Worm (Caenorhabditis elegans): ENCODE results near the gene Y105C5B.25.

Y105C5B.25 gene

DNA sequence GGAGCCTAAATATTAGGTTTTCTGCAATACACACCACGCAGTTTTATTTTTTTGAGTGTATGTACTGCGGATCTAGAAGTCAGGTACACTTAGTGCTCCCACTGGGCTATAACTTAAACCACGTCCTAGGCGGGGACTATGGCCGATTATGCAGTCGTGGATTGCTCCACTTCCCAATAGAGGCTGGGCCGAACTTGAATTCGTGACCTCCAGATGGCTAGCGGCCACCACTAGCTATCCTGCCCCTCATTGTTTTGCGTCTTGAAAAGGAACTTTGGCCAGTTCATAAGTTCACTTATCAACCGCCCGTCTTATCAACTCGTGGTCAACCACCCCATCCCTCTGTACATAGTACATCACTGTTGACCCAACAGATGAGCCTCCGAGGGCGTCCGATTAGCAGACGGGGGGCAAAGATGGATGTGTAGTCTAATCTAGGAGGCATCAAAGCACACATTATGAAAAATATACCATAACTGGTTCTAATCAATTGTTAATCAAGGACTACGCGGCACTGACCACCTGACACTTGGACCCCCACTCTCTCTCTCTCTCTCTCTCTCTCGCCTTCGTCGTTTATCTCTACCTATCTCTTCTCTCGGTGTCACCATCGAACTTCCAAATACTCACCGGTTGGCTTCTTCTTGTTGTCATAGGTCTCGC lies 22.6 kb upstream of the Y105C5B.25 start (continued):
- TF ChIP-seq snpc-1.3 (tag; optimal IDR thresholded peaks at IDR 0.05; ENCODE audit: insufficient read depth) (no peak), nhr-90 (tag; optimal IDR thresholded peaks at IDR 0.05) (peak; percentile 23), rpc-1 (optimal IDR thresholded peaks at IDR 0.05) (no peak), rpc-1 (tag; optimal IDR thresholded peaks at IDR 0.05) (no peak), Y53F4B.3 (GFP tag; IDR thresholded peaks at IDR 0.05) (no peak), hmg-20 (GFP tag; IDR thresholded peaks at IDR 0.05) (no peak), nhr-80 (tag; optimal IDR thresholded peaks at IDR 0.05) (peak; percentile 30), F39B2.1 (GFP tag; IDR thresholded peaks at IDR 0.05) (no peak), lin-40 (tag; optimal IDR thresholded peaks at IDR 0.05) (no peak), ztf-28 (GFP tag; IDR thresholded peaks at IDR 0.05) (no peak), hmg-1.2 (GFP tag; IDR thresholded peaks at IDR 0.05) (0 out of 2 replicates have a peak, but pooled peaks have one; percentile 11), lin-35 (GFP tag; optimal IDR thresholded peaks at IDR 0.05) (no peak), cebp-1 (GFP tag; IDR thresholded peaks at IDR 0.05) (no peak), cebp-1 (tag; optimal IDR thresholded peaks at IDR 0.05) (peak; percentile 47), repo-1 (tag; optimal IDR thresholded peaks at IDR 0.05) (peak; percentile 20), snpc-1.1 (tag; optimal IDR thresholded peaks at IDR 0.05; ENCODE audit: insufficient read depth) (no peak)

DNA sequence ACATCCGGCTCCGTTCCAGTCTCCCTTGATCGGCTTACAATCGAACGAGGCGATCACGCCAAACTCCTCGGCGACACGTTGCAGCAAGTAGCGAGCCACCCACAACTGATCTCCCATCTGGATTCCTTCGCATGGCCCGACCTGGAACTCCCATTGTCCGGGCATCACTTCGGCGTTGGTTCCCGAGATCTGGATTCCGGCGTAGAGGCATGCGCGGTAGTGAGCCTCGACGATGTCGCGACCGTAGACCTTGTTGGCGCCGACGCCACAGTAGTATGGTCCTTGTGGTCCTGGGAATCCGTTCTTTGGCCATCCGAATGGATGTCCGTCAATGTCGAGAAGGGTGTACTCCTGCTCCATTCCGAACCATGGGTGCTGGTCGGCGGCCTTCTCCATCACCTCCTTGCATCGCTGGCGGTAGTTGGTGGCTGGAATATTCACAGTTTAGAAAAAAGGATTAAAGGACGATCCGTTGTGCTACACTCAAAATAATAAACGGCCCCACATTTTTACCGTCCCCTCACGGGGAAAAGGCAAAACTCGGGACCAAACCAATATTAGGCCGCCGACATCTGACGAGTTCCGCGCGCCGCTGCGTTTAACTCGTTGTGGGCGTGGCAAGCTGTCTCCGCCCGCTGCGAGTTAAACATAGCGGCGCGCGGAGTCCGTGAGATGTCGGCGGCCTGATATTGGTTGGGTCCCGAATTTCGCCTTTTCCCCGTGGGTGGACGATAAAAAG lies 21.9 kb upstream of the Y105C5B.25 start:
- no peak for TF ChIP-seq F22D6.2 (tag; optimal IDR thresholded peaks at IDR 0.05)
- no peak for TF ChIP-seq sptf-2 (GFP tag; optimal IDR thresholded peaks at IDR 0.05)
- peak; percentile 72 for TF ChIP-seq repo-1 (tag; optimal IDR thresholded peaks at IDR 0.05)
- TF ChIP-seq snpc-4 (GFP tag; optimal IDR thresholded peaks at IDR 0.05), result no peak
- TF ChIP-seq snpc-4 (tag; optimal IDR thresholded peaks at IDR 0.05), result peak in 2 of 4 experiments; percentile 28 to 78
- TF ChIP-seq attf-6 (GFP tag; IDR thresholded peaks at IDR 0.05), result no peak
- TF ChIP-seq nfyb-1 (GFP tag; IDR thresholded peaks at IDR 0.05), result 0 out of 2 replicates have a peak, but pooled peaks have one; percentile 52
- TF ChIP-seq ekl-4 (GFP tag; IDR thresholded peaks at IDR 0.05), result no peak
- TF ChIP-seq madf-3 (GFP tag; IDR thresholded peaks at IDR 0.05), result no peak
- no peak for TF ChIP-seq unc-130 (GFP tag; optimal IDR thresholded peaks at IDR 0.05)
- TF ChIP-seq nhr-80 (tag; optimal IDR thresholded peaks at IDR 0.05), result no peak
- no peak for TF ChIP-seq hlh-26 (GFP tag; conservative IDR thresholded peaks at IDR 0.05)
- no peak for TF ChIP-seq cebp-2 (GFP tag; IDR thresholded peaks at IDR 0.05)
- peak; percentile 41; the same call in 1 of the 2 replicates for TF ChIP-seq mcd-1 (GFP tag; IDR thresholded peaks at IDR 0.05)
- TF ChIP-seq Y79H2A.3 (GFP tag; conservative IDR thresholded peaks at IDR 0.05), result no peak
- TF ChIP-seq lsy-27 (tag; optimal IDR thresholded peaks at IDR 0.05; ENCODE audit: borderline replicate concordance, insufficient read depth), result no peak
- TF ChIP-seq egl-18 (GFP tag; IDR thresholded peaks at IDR 0.05), result no peak
- TF ChIP-seq zfh-2 (GFP tag; conservative IDR thresholded peaks at IDR 0.05), result peak; percentile 73
- no peak for TF ChIP-seq snpc-3.4 (tag; optimal IDR thresholded peaks at IDR 0.05)
- no peak for TF ChIP-seq ets-4 (GFP tag; optimal IDR thresholded peaks at IDR 0.05)
- 0 out of 2 replicates have a peak, but pooled peaks have one; percentile 15 for TF ChIP-seq dox-1 (GFP tag; IDR thresholded peaks at IDR 0.05)
- TF ChIP-seq F23B12.7 (tag; optimal IDR thresholded peaks at IDR 0.05; ENCODE audit: insufficient read depth), result no peak
- 0 out of 2 replicates have a peak, but pooled peaks have one; percentile 10 for TF ChIP-seq Y56A3A.18 (GFP tag; IDR thresholded peaks at IDR 0.05)
- peak; percentile 11 for TF ChIP-seq gei-17 (GFP tag; optimal IDR thresholded peaks at IDR 0.05)
- peak; percentile 1 for TF ChIP-seq K12H6.12 (tag; optimal IDR thresholded peaks at IDR 0.05)
- no peak for TF ChIP-seq B0261.1 (tag; optimal IDR thresholded peaks at IDR 0.05)
- TF ChIP-seq lsl-1 (GFP tag; optimal IDR thresholded peaks at IDR 0.05), result no peak
